Worm (Caenorhabditis elegans) whole organism, L4/young adult: ENCODE data around the gene F47G9.4.

Experiments
- W03F9.2 ChIP-seq: fragments of 150-350 bp; optimal IDR thresholded peaks from 2 replicates; lab custom pipeline; 2014; ENCODE audit warnings: missing biosample characterization, missing genetic modification characterization
- him-1 ChIP-seq: sonication (generic microtip); optimal IDR thresholded peaks from 2 replicates; lab custom pipeline; 2016; ENCODE audit warnings: missing genotype, missing genetic modification reagents, missing genetic modification characterization, missing compliant biosample characterization

ce11 chrV:11329100-11329499 lies 7.5 kb upstream of the F47G9.4 start, which contains the start of gene F47G9.6:
- TF ChIP-seq him-1 (no peak), W03F9.2 (tag; lab: Kevin White, UChicago) (no peak)
